Worm (Caenorhabditis elegans) whole organism, young adult: ENCODE data around the gene C14B9.3.

Experiments
- B0019.2 ChIP-seq: fragments of 200-800 bp; sonication (Bioruptor generic); conservative IDR thresholded peaks from 2 replicates; pipeline ENCODE4 v1.3.6; 2022; ENCODE audit warnings: missing genetic modification reagents, missing genetic modification characterization, missing compliant biosample characterization
- B0035.1 ChIP-seq: sonication (generic microtip); optimal IDR thresholded peaks from 2 replicates; lab custom pipeline; 2016; ENCODE audit warnings: missing genetic modification characterization, mild to moderate bottlenecking, missing compliant biosample characterization, missing genotype, missing genetic modification reagents
- D2030.7 ChIP-seq: fragments of 200-800 bp; sonication (Bioruptor generic); IDR thresholded peaks from 2 replicates; pipeline ENCODE4 v1.3.6; 2022; ENCODE audit warnings: missing genetic modification reagents, missing genetic modification characterization, missing compliant biosample characterization
- F10E7.11 ChIP-seq: sonication (generic microtip); optimal IDR thresholded peaks from 2 replicates; lab custom pipeline; 2017; ENCODE audit warnings: mild to moderate bottlenecking, missing genetic modification characterization, moderate library complexity, missing compliant biosample characterization
- T07F8.4 ChIP-seq: sonication (generic microtip); optimal IDR thresholded peaks from 2 replicates; lab custom pipeline; 2016; ENCODE audit warnings: mild to moderate bottlenecking, missing genetic modification characterization, moderate library complexity, missing compliant biosample characterization
- Y56A3A.18 ChIP-seq: fragments of 200-800 bp; sonication (Bioruptor generic); IDR thresholded peaks from 2 replicates; pipeline ENCODE4 v1.3.6; 2022; ENCODE audit warnings: missing genetic modification reagents, missing genetic modification characterization, missing compliant biosample characterization
- Y67H2A.10 ChIP-seq: fragments of 200-800 bp; sonication (Bioruptor generic); conservative IDR thresholded peaks from 2 replicates; pipeline ENCODE4 v1.3.6; 2022; ENCODE audit warnings: missing genetic modification reagents, missing genetic modification characterization, missing compliant biosample characterization
- aptf-2 ChIP-seq: fragments of 200-800 bp; sonication (Bioruptor generic); conservative IDR thresholded peaks from 2 replicates; pipeline ENCODE4 v1.3.6; 2022; ENCODE audit warnings: missing genetic modification reagents, missing genetic modification characterization, missing compliant biosample characterization
- aptf-3 ChIP-seq: fragments of 200-800 bp; sonication (Bioruptor generic); IDR thresholded peaks from 2 replicates; pipeline ENCODE4 v1.3.6; 2022; ENCODE audit warnings: missing genetic modification characterization, missing compliant biosample characterization
- athp-1 ChIP-seq: sonication (generic microtip); optimal IDR thresholded peaks from 2 replicates; lab custom pipeline; 2017; ENCODE audit warnings: mild to moderate bottlenecking, missing genetic modification characterization, missing compliant biosample characterization
- attf-3 ChIP-seq: fragments of 200-800 bp; sonication (Bioruptor generic); conservative IDR thresholded peaks from 2 replicates; pipeline ENCODE4 v1.3.6; 2022; ENCODE audit warnings: missing genetic modification reagents, missing genetic modification characterization, missing compliant biosample characterization
- attf-5 ChIP-seq: fragments of 200-800 bp; sonication (Bioruptor generic); optimal IDR thresholded peaks from 2 replicates; lab custom pipeline; 2018; ENCODE audit warnings: mild to moderate bottlenecking, missing genetic modification characterization, missing compliant biosample characterization
- bed-2 ChIP-seq: fragments of 200-800 bp; sonication (Bioruptor generic); IDR thresholded peaks from 2 replicates; pipeline ENCODE4 v1.3.6; 2022; ENCODE audit warnings: missing genetic modification reagents, missing genetic modification characterization, missing compliant biosample characterization
- ccch-3 ChIP-seq: fragments of 200-800 bp; sonication (Bioruptor generic); optimal IDR thresholded peaks from 2 replicates; lab custom pipeline; 2018; ENCODE audit warnings: mild to moderate bottlenecking, missing genetic modification characterization, missing compliant biosample characterization
- cebp-2 ChIP-seq: fragments of 200-800 bp; sonication (Bioruptor generic); IDR thresholded peaks from 2 replicates; pipeline ENCODE4 v1.3.6; 2022; ENCODE audit warnings: missing genetic modification characterization, missing compliant biosample characterization
- ceh-58 ChIP-seq: fragments of 200-800 bp; sonication (Bioruptor generic); IDR thresholded peaks from 2 replicates; pipeline ENCODE4 v1.3.6; 2022; ENCODE audit warnings: missing genetic modification characterization, missing compliant biosample characterization
- ceh-91 ChIP-seq: fragments of 200-800 bp; sonication (Bioruptor generic); IDR thresholded peaks from 2 replicates; pipeline ENCODE4 v1.3.6; 2022; ENCODE audit warnings: missing genetic modification reagents, missing genetic modification characterization, missing compliant biosample characterization
- die-1 ChIP-seq: sonication (generic microtip); optimal IDR thresholded peaks from 2 replicates; lab custom pipeline; 2016; ENCODE audit warnings: missing genotype, mild to moderate bottlenecking, missing genetic modification characterization, missing compliant biosample characterization
- efl-1 ChIP-seq: fragments of 150-350 bp; optimal IDR thresholded peaks from 2 replicates; lab custom pipeline; 2014; ENCODE audit warnings: missing biosample characterization, missing genetic modification reagents, missing genetic modification characterization
- egl-18 ChIP-seq: fragments of 200-800 bp; sonication (Bioruptor generic); IDR thresholded peaks from 2 replicates; pipeline ENCODE4 v1.3.6; 2022; ENCODE audit warnings: missing genetic modification reagents, missing genetic modification characterization, missing compliant biosample characterization
- ekl-4 ChIP-seq: fragments of 200-800 bp; sonication (Bioruptor generic); IDR thresholded peaks from 2 replicates; pipeline ENCODE4 v1.3.6; 2022; ENCODE audit warnings: missing genetic modification reagents, missing genetic modification characterization, missing compliant biosample characterization
- ets-4 ChIP-seq: fragments of 200-800 bp; sonication (Bioruptor generic); optimal IDR thresholded peaks from 2 replicates; lab custom pipeline; 2018; ENCODE audit warnings: mild to moderate bottlenecking, missing genetic modification characterization, missing compliant biosample characterization
- lir-1 ChIP-seq: fragments of 200-800 bp; sonication (Bioruptor generic); conservative IDR thresholded peaks from 2 replicates; pipeline ENCODE4 v1.3.6; 2022; ENCODE audit warnings: missing genetic modification reagents, missing genetic modification characterization, missing compliant biosample characterization
- lsy-27 ChIP-seq: sonication (generic microtip); optimal IDR thresholded peaks from 2 replicates; lab custom pipeline; 2017; ENCODE audit warnings: missing genetic modification characterization, mild to moderate bottlenecking, missing compliant biosample characterization, antibody characterized with exemption, missing genotype, borderline replicate concordance; ENCODE audit not compliant: insufficient read depth
- madf-3 ChIP-seq: fragments of 200-800 bp; sonication (Bioruptor generic); IDR thresholded peaks from 2 replicates; pipeline ENCODE4 v1.3.6; 2022; ENCODE audit warnings: missing genetic modification reagents, missing genetic modification characterization, missing compliant biosample characterization
- madf-8 ChIP-seq: fragments of 200-800 bp; sonication (Bioruptor generic); conservative IDR thresholded peaks from 2 replicates; pipeline ENCODE4 v1.3.6; 2022; ENCODE audit warnings: missing genetic modification reagents, missing genetic modification characterization, missing compliant biosample characterization
- mcd-1 ChIP-seq: fragments of 200-800 bp; sonication (Bioruptor generic); IDR thresholded peaks from 2 replicates; pipeline ENCODE4 v1.3.6; 2022; ENCODE audit warnings: missing genetic modification reagents, missing genetic modification characterization, missing compliant biosample characterization
- mxl-1 ChIP-seq: sonication (generic microtip); optimal IDR thresholded peaks from 2 replicates; lab custom pipeline; 2016; ENCODE audit warnings: missing genetic modification characterization, missing compliant biosample characterization
- nfya-2 ChIP-seq: fragments of 200-800 bp; sonication (Bioruptor generic); IDR thresholded peaks from 2 replicates; pipeline ENCODE4 v1.3.6; 2022; ENCODE audit warnings: missing genetic modification reagents, missing genetic modification characterization, missing compliant biosample characterization
- nhr-179 ChIP-seq: sonication (generic microtip); optimal IDR thresholded peaks from 2 replicates; lab custom pipeline; 2016; ENCODE audit warnings: mild to moderate bottlenecking, missing genetic modification characterization, missing compliant biosample characterization
- nhr-27 ChIP-seq: fragments of 200-800 bp; sonication (Bioruptor generic); optimal IDR thresholded peaks from 2 replicates; lab custom pipeline; 2018; ENCODE audit warnings: mild to moderate bottlenecking, missing genetic modification characterization, moderate library complexity, missing compliant biosample characterization
- nhr-90 ChIP-seq: sonication (generic microtip); optimal IDR thresholded peaks from 2 replicates; lab custom pipeline; 2016; ENCODE audit warnings: missing genotype, mild to moderate bottlenecking, missing genetic modification characterization, missing compliant biosample characterization
- rcor-1 ChIP-seq: fragments of 200-800 bp; sonication (Bioruptor generic); IDR thresholded peaks from 2 replicates; pipeline ENCODE4 v1.3.6; 2022; ENCODE audit warnings: missing genetic modification reagents, missing genetic modification characterization, missing compliant biosample characterization
- sdz-38 ChIP-seq: sonication (generic microtip); optimal IDR thresholded peaks from 2 replicates; lab custom pipeline; 2016; ENCODE audit warnings: missing genotype, missing genetic modification characterization, missing compliant biosample characterization
- tbx-9 ChIP-seq: sonication (generic microtip); optimal IDR thresholded peaks from 2 replicates; lab custom pipeline; 2016; ENCODE audit warnings: borderline replicate concordance, missing genetic modification characterization, inconsistent platforms, missing compliant biosample characterization
- xnd-1 ChIP-seq: sonication (generic microtip); optimal IDR thresholded peaks from 2 replicates; lab custom pipeline; 2016; ENCODE audit warnings: missing genotype, missing genetic modification reagents, missing genetic modification characterization, missing compliant biosample characterization
- zfh-2 ChIP-seq: fragments of 200-800 bp; sonication (Bioruptor generic); conservative IDR thresholded peaks from 2 replicates; pipeline ENCODE4 v1.3.6; 2022; ENCODE audit warnings: missing genetic modification reagents, missing genetic modification characterization, missing compliant biosample characterization
- zim-3 ChIP-seq: sonication (generic microtip); optimal IDR thresholded peaks from 2 replicates; lab custom pipeline; 2017; ENCODE audit warnings: mild to moderate bottlenecking, missing genetic modification characterization, moderate library complexity, missing compliant biosample characterization
- ztf-28 ChIP-seq: fragments of 200-800 bp; sonication (Bioruptor generic); IDR thresholded peaks from 2 replicates; pipeline ENCODE4 v1.3.6; 2022; ENCODE audit warnings: missing genetic modification reagents, missing genetic modification characterization, missing compliant biosample characterization
- ztf-3 ChIP-seq: fragments of 200-800 bp; sonication (Bioruptor generic); optimal IDR thresholded peaks from 2 replicates; lab custom pipeline; 2018; ENCODE audit warnings: mild to moderate bottlenecking, missing genetic modification characterization, missing compliant biosample characterization

C14B9.3 gene

DNA sequence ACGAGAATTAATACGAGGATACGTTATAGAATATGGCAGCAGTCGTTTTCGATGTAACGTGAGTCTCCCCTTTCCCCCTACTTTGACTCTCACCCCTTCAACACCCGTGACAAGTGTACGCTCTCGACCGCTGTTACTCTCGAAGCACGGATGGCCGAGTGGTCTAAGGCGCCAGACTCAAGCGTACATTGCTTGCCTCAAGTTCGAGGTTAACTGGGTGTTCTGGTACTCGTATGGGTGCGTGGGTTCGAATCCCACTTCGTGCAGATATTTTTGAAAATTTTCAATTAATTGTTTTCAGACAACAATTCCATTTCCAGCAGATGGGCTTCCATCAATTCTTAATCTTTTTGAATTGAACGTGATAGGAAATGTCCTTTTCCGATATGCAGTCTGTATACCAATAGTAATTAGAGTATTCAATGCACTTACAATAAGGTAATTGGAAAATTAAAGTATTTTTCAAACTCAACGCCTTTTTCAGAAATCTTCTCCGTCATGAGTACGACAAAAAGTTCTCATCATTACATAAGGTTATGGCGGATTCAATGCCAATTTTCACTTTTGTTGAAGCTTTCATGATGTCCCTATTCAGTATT is 968 bp downstream of the C14B9.3 start (continued):
- TF ChIP-seq nhr-90 (tag; lab: Kevin White, UChicago): peak; percentile 87
- TF ChIP-seq ztf-3 (GFP tag; lab: Kevin White, UChicago): no peak
- 0 out of 2 replicates have a peak, but pooled peaks have one; percentile 46 for TF ChIP-seq B0019.2
- peak; percentile 87 for TF ChIP-seq mxl-1 (tag; lab: Kevin White, UChicago)
- TF ChIP-seq die-1 (tag; lab: Kevin White, UChicago): peak; percentile 92
- TF ChIP-seq ekl-4 (GFP tag; lab: Robert Waterston, UW): peak; percentile 72
- peak; percentile 64; the same call in 1 of the 2 replicates for TF ChIP-seq attf-3 (GFP tag; lab: Robert Waterston, UW)
- no peak for TF ChIP-seq lsy-27 (tag; lab: Kevin White, UChicago)
- TF ChIP-seq aptf-2 (GFP tag; lab: Robert Waterston, UW): no peak
- TF ChIP-seq madf-8: peak; percentile 28; the same call in 1 of the 2 replicates
- TF ChIP-seq ets-4 (GFP tag; lab: Kevin White, UChicago): peak; percentile 65
- peak; percentile 83 for TF ChIP-seq Y56A3A.18 (GFP tag; lab: Robert Waterston, UW)
- TF ChIP-seq nhr-179: no peak
- TF ChIP-seq tbx-9: no peak
- peak; percentile 74; the same call in 1 of the 2 replicates for TF ChIP-seq ztf-28 (GFP tag; lab: Robert Waterston, UW)
- peak; percentile 48; the same call in 1 of the 2 replicates for TF ChIP-seq zfh-2 (GFP tag; lab: Robert Waterston, UW)
- TF ChIP-seq attf-5 (GFP tag; lab: Kevin White, UChicago): peak; percentile 63
- TF ChIP-seq ccch-3 (GFP tag; lab: Kevin White, UChicago): no peak
- no peak for TF ChIP-seq lir-1 (GFP tag; lab: Robert Waterston, UW)
- TF ChIP-seq efl-1: peak; percentile 4
- TF ChIP-seq zim-3 (tag; lab: Kevin White, UChicago): peak; percentile 88
- TF ChIP-seq Y67H2A.10: 0 out of 2 replicates have a peak, but pooled peaks have one; percentile 30
- peak; percentile 58; the same call in 1 of the 2 replicates for TF ChIP-seq rcor-1 (GFP tag; lab: Robert Waterston, UW)
- TF ChIP-seq madf-3: no peak
- TF ChIP-seq athp-1 (tag; lab: Kevin White, UChicago): peak; percentile 24
- no peak for TF ChIP-seq nhr-27 (tag; lab: Kevin White, UChicago)
- TF ChIP-seq xnd-1 (tag; lab: Kevin White, UChicago): no peak
- peak; percentile 83 for TF ChIP-seq T07F8.4 (tag; lab: Kevin White, UChicago)
- TF ChIP-seq ceh-91 (GFP tag; lab: Robert Waterston, UW): peak; percentile 40; the same call in 1 of the 2 replicates
- TF ChIP-seq aptf-3 (GFP tag; lab: Robert Waterston, UW): no peak
- no peak for TF ChIP-seq sdz-38 (tag; lab: Kevin White, UChicago)
- TF ChIP-seq F10E7.11 (tag; lab: Kevin White, UChicago): peak; percentile 30
- TF ChIP-seq nfya-2: 0 out of 2 replicates have a peak, but pooled peaks have one; percentile 20

DNA sequence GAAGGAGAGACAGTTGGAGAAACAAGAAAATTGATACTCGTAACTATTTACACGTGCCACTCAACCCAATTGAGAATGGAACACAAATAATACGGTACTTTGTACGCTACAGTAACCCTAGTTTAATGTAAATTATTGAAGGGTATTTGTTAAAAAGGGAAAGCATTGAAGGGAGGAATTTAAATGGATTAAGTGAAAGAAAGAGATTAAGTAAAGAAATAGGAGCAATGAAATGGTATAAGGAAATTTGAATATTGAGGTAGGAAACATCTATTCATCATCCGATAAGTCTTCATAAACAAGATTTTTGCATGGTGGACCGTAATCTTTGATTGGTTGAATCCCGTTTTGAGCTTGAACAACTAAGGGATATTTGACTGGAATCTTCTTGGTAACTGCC is 2.8 kb downstream of the C14B9.3 start:
- TF ChIP-seq mcd-1 (GFP tag; lab: Robert Waterston, UW) (no peak), D2030.7 (GFP tag; lab: Robert Waterston, UW) (no peak), ceh-58 (GFP tag; lab: Robert Waterston, UW) (no peak), mxl-1 (tag; lab: Kevin White, UChicago) (no peak), egl-18 (no peak), cebp-2 (no peak), B0035.1 (no peak), bed-2 (GFP tag; lab: Robert Waterston, UW) (no peak)
